Fruit fly (Drosophila melanogaster) whole organism, embryonic: ENCODE measurements around the gene zye.
A peak's percentile ranks its signal among the peaks of the same experiment; 100 is the strongest.

Experiments used
- Abd-B ChIP-seq: fragments of 200-800 bp; sonication (Bioruptor generic); optimal IDR thresholded peaks from 2 replicates; lab custom pipeline; 2018; ENCODE audit warnings: missing biosample characterization, mild to moderate bottlenecking, missing genetic modification characterization, moderate library complexity
- Ada2b ChIP-seq: fragments of 200-800 bp; sonication (Bioruptor generic); IDR thresholded peaks from 2 replicates; pipeline ENCODE4 v1.3.6; 2022; ENCODE audit warnings: missing biosample characterization, missing genetic modification characterization
- B-H1 ChIP-seq: fragments of 200-800 bp; sonication (Bioruptor generic); IDR thresholded peaks from 3 replicates; pipeline ENCODE4 v1.3.6; 2022; ENCODE audit warnings: missing biosample characterization, missing genetic modification characterization
- Bgb ChIP-seq: fragments of 200-800 bp; sonication (Bioruptor generic); IDR thresholded peaks from 2 replicates; pipeline ENCODE4 v1.3.6; 2022; ENCODE audit warnings: missing biosample characterization, missing genetic modification characterization; ENCODE audit not compliant: partially characterized antibody
- Blimp-1 ChIP-seq: fragments of 200-800 bp; sonication (Bioruptor generic); optimal IDR thresholded peaks from 3 replicates; lab custom pipeline; 2018; ENCODE audit warnings: missing biosample characterization, missing genetic modification characterization, mild to moderate bottlenecking, moderate library complexity, missing genetic modification reagents
- CG10543 ChIP-seq: fragments of 200-800 bp; sonication (Bioruptor generic); optimal IDR thresholded peaks from 3 replicates; lab custom pipeline; 2017; ENCODE audit warnings: missing biosample characterization, mild to moderate bottlenecking, missing genetic modification characterization, moderate library complexity
- CG10959 ChIP-seq: fragments of 200-800 bp; sonication (Bioruptor generic); IDR thresholded peaks from 2 replicates; pipeline ENCODE4 v1.3.6; 2022; ENCODE audit warnings: missing biosample characterization, missing genetic modification characterization
- CG13287 ChIP-seq: fragments of 200-800 bp; sonication (Bioruptor generic); IDR thresholded peaks from 2 replicates; pipeline ENCODE4 v1.3.6; 2022; ENCODE audit warnings: missing biosample characterization, missing genetic modification characterization; ENCODE audit not compliant: partially characterized antibody
- CG17802 ChIP-seq: fragments of 200-800 bp; sonication (Bioruptor generic); optimal IDR thresholded peaks from 2 replicates; lab custom pipeline; 2018; ENCODE audit warnings: missing biosample characterization, mild to moderate bottlenecking, missing genetic modification characterization, moderate library complexity
- CG18619 ChIP-seq: fragments of 200-800 bp; sonication (Bioruptor generic); optimal IDR thresholded peaks from 3 replicates; lab custom pipeline; 2017; ENCODE audit warnings: missing biosample characterization, mild to moderate bottlenecking, missing genetic modification characterization
- CG2889 ChIP-seq: fragments of 200-800 bp; sonication (Bioruptor generic); IDR thresholded peaks from 3 replicates; pipeline ENCODE4 v1.3.6; 2022; ENCODE audit warnings: missing biosample characterization, missing genetic modification characterization
- CG30403 ChIP-seq: fragments of 200-800 bp; sonication (Bioruptor generic); optimal IDR thresholded peaks from 3 replicates; lab custom pipeline; 2016; ENCODE audit warnings: missing biosample characterization, missing genetic modification characterization
- CG32767 ChIP-seq: fragments of 200-800 bp; sonication (Bioruptor generic); IDR thresholded peaks from 2 replicates; pipeline ENCODE4 v1.3.6; 2022; ENCODE audit warnings: missing biosample characterization, missing genetic modification characterization
- CG4730 ChIP-seq: fragments of 200-800 bp; sonication (Bioruptor generic); IDR thresholded peaks from 2 replicates; pipeline ENCODE4 v1.3.6; 2022; ENCODE audit warnings: missing biosample characterization, missing genetic modification characterization
- CG4854 ChIP-seq: fragments of 200-800 bp; sonication (Bioruptor generic); optimal IDR thresholded peaks from 2 replicates; lab custom pipeline; 2016; ENCODE audit warnings: missing biosample characterization, missing genetic modification characterization, inconsistent platforms
- CG6654 ChIP-seq: fragments of 200-800 bp; sonication (Bioruptor generic); optimal IDR thresholded peaks from 2 replicates; lab custom pipeline; 2017; ENCODE audit warnings: missing biosample characterization, mild to moderate bottlenecking, missing genetic modification characterization
- CTCF ChIP-seq: fragments of 200-800 bp; sonication (Bioruptor generic); optimal IDR thresholded peaks from 2 replicates; lab custom pipeline; 2017; ENCODE audit warnings: missing biosample characterization, mild to moderate bottlenecking, missing genetic modification characterization, moderate library complexity
- D ChIP-seq, 2 experiments: fragments of 200-800 bp in 1 of 2; fragments of >200 bp in 1 of 2; sonication (Bioruptor generic) in 1 of 2; optimal IDR thresholded peaks; 2 replicates in 1 of 2; 3 replicates in 1 of 2; lab custom pipeline; 2017; ENCODE audit warnings: mild to moderate bottlenecking in 1 of 2, missing biosample characterization in 1 of 2, missing genetic modification characterization in 1 of 2, missing genetic modification reagents in 1 of 2
- Doc2 ChIP-seq: fragments of 200-800 bp; sonication (Bioruptor generic); IDR thresholded peaks from 2 replicates; pipeline ENCODE4 v1.3.6; 2022; ENCODE audit warnings: missing biosample characterization, missing genetic modification characterization
- Hmx ChIP-seq: fragments of 200-800 bp; sonication (Bioruptor generic); optimal IDR thresholded peaks from 2 replicates; lab custom pipeline; 2016; ENCODE audit warnings: missing biosample characterization, missing genetic modification characterization
- Jarid2 ChIP-seq: fragments of 200-800 bp; sonication (Bioruptor generic); optimal IDR thresholded peaks from 3 replicates; lab custom pipeline; 2017; ENCODE audit warnings: mild to moderate bottlenecking, missing biosample characterization, missing genetic modification reagents, missing genetic modification characterization
- Kr ChIP-seq: fragments of 200-800 bp; sonication (Bioruptor generic); optimal IDR thresholded peaks from 2 replicates; lab custom pipeline; 2017; ENCODE audit warnings: missing biosample characterization, mild to moderate bottlenecking, missing genetic modification characterization
- Lim3 ChIP-seq: fragments of 200-800 bp; sonication (Bioruptor generic); IDR thresholded peaks from 2 replicates; pipeline ENCODE4 v1.3.6; 2022; ENCODE audit warnings: missing biosample characterization, missing genetic modification characterization
- Lpt ChIP-seq: fragments of >200 bp; optimal IDR thresholded peaks from 2 replicates; lab custom pipeline; 2018; ENCODE audit warnings: missing biosample characterization, missing genetic modification characterization
- Nf-YB ChIP-seq: fragments of 200-800 bp; sonication (Bioruptor generic); optimal IDR thresholded peaks from 3 replicates; lab custom pipeline; 2019; ENCODE audit warnings: missing biosample characterization, mild to moderate bottlenecking, missing genetic modification characterization, moderate library complexity
- NfI ChIP-seq: fragments of 200-800 bp; sonication (Bioruptor generic); optimal IDR thresholded peaks from 3 replicates; lab custom pipeline; 2018; ENCODE audit warnings: missing biosample characterization, mild to moderate bottlenecking, missing genetic modification characterization, moderate library complexity
- Optix ChIP-seq: fragments of 200-800 bp; sonication (Bioruptor generic); IDR thresholded peaks from 3 replicates; pipeline ENCODE4 v1.3.6; 2022; ENCODE audit warnings: missing biosample characterization, missing genetic modification characterization
- TFAM ChIP-seq: fragments of 200-800 bp; sonication (Bioruptor generic); optimal IDR thresholded peaks from 2 replicates; lab custom pipeline; 2017; ENCODE audit warnings: missing biosample characterization, missing genetic modification characterization, inconsistent platforms
- Vsx1 ChIP-seq: fragments of 200-800 bp; sonication (Bioruptor generic); optimal IDR thresholded peaks from 2 replicates; lab custom pipeline; 2017; ENCODE audit warnings: missing biosample characterization, mild to moderate bottlenecking, missing genetic modification characterization, missing genetic modification reagents
- ap ChIP-seq: fragments of 200-800 bp; sonication (Bioruptor generic); IDR thresholded peaks from 2 replicates; pipeline ENCODE4 v1.3.6; 2022; ENCODE audit warnings: missing biosample characterization, missing genetic modification characterization
- ase ChIP-seq: fragments of 200-800 bp; sonication (Bioruptor generic); IDR thresholded peaks from 3 replicates; pipeline ENCODE4 v1.3.6; 2022; ENCODE audit warnings: missing biosample characterization, missing genetic modification characterization
- bsh ChIP-seq, 2 experiments: fragments of 200-800 bp; sonication (Bioruptor generic); optimal IDR thresholded peaks; 2 replicates each; lab custom pipeline; 2017 to 2018; ENCODE audit warnings: mild to moderate bottlenecking in 2 of 2, missing biosample characterization in 2 of 2, missing genetic modification characterization in 2 of 2, moderate library complexity in 1 of 2
- chif ChIP-seq, 2 experiments: fragments of 200-800 bp; sonication (Bioruptor generic); optimal IDR thresholded peaks; 3 replicates each; lab custom pipeline; 2016; ENCODE audit warnings: missing biosample characterization in 2 of 2, missing genetic modification characterization in 2 of 2
- cwo ChIP-seq: fragments of 200-800 bp; sonication (Bioruptor generic); optimal IDR thresholded peaks from 3 replicates; lab custom pipeline; 2017; ENCODE audit warnings: missing biosample characterization, missing genetic modification characterization, mild to moderate bottlenecking, moderate library complexity, missing genetic modification reagents
- danr ChIP-seq: fragments of 200-800 bp; sonication (Bioruptor generic); IDR thresholded peaks from 2 replicates; pipeline ENCODE4 v1.3.6; 2022; ENCODE audit warnings: missing biosample characterization, missing genetic modification characterization
- dati ChIP-seq: fragments of 200-800 bp; sonication (Bioruptor generic); IDR thresholded peaks from 2 replicates; pipeline ENCODE4 v1.3.6; 2022; ENCODE audit warnings: missing biosample characterization, missing genetic modification characterization
- dimm ChIP-seq: fragments of 200-800 bp; sonication (Bioruptor generic); IDR thresholded peaks from 2 replicates; pipeline ENCODE4 v1.3.6; 2022; ENCODE audit warnings: missing biosample characterization, missing genetic modification characterization
- dysf ChIP-seq: fragments of 200-800 bp; sonication (Bioruptor generic); IDR thresholded peaks from 3 replicates; pipeline ENCODE4 v1.3.6; 2022; ENCODE audit warnings: missing biosample characterization, missing genetic modification characterization
- en ChIP-seq: fragments of 200-800 bp; sonication (Bioruptor generic); optimal IDR thresholded peaks from 2 replicates; lab custom pipeline; 2016; ENCODE audit warnings: missing biosample characterization, missing genetic modification characterization
- inv ChIP-seq: fragments of 200-800 bp; sonication (Bioruptor generic); IDR thresholded peaks from 2 replicates; pipeline ENCODE4 v1.3.6; 2022; ENCODE audit warnings: missing biosample characterization, missing genetic modification characterization; ENCODE audit not compliant: partially characterized antibody
- mam ChIP-seq: fragments of 200-800 bp; sonication (Bioruptor generic); optimal IDR thresholded peaks from 3 replicates; lab custom pipeline; 2016; ENCODE audit warnings: missing biosample characterization, missing genetic modification characterization
- p53 ChIP-seq: fragments of 200-800 bp; sonication (Bioruptor generic); optimal IDR thresholded peaks from 2 replicates; lab custom pipeline; 2016; ENCODE audit warnings: missing biosample characterization, missing genetic modification characterization
- schlank ChIP-seq: fragments of 200-800 bp; sonication (Bioruptor generic); optimal IDR thresholded peaks from 2 replicates; lab custom pipeline; 2018; ENCODE audit warnings: missing biosample characterization, mild to moderate bottlenecking, missing genetic modification characterization
- sd ChIP-seq: fragments of 200-800 bp; sonication (Bioruptor generic); optimal IDR thresholded peaks from 3 replicates; lab custom pipeline; 2018; ENCODE audit warnings: missing biosample characterization, mild to moderate bottlenecking, missing genetic modification characterization, moderate library complexity
- tup ChIP-seq: fragments of 200-800 bp; sonication (Bioruptor generic); optimal IDR thresholded peaks from 2 replicates; lab custom pipeline; 2016; ENCODE audit warnings: missing biosample characterization, mild to moderate bottlenecking, missing genetic modification characterization, moderate library complexity
- unc-4 ChIP-seq: fragments of 200-800 bp; sonication (Bioruptor generic); IDR thresholded peaks from 2 replicates; pipeline ENCODE4 v1.3.6; 2022; ENCODE audit warnings: missing biosample characterization, missing genetic modification characterization; ENCODE audit not compliant: partially characterized antibody
- vvl ChIP-seq: fragments of 200-800 bp; sonication (Bioruptor generic); IDR thresholded peaks from 2 replicates; pipeline ENCODE4 v1.3.6; 2022; ENCODE audit warnings: missing biosample characterization, missing genetic modification characterization
- z ChIP-seq: fragments of 200-800 bp; sonication (Bioruptor generic); IDR thresholded peaks from 3 replicates; pipeline ENCODE4 v1.3.6; 2022; ENCODE audit warnings: missing biosample characterization, missing genetic modification characterization
- zen ChIP-seq: fragments of 200-800 bp; sonication (Bioruptor generic); optimal IDR thresholded peaks from 3 replicates; lab custom pipeline; 2018; ENCODE audit warnings: missing biosample characterization, mild to moderate bottlenecking, missing genetic modification characterization, moderate library complexity
- zfh1 ChIP-seq: fragments of 200-800 bp; sonication (Bioruptor generic); IDR thresholded peaks from 3 replicates; pipeline ENCODE4 v1.3.6; 2022; ENCODE audit warnings: missing biosample characterization, missing genetic modification characterization

Gene zye

dm6 chr3L:20366674-20367372 is 46.6 kb upstream of the zye start, which contains the start of the genes Toll-9 and in (continued):
- TF ChIP-seq unc-4 (GFP tag; lab: Robert Waterston, UW), result no peak
- TF ChIP-seq Nf-YB (GFP tag; lab: Kevin White, UChicago), result no peak
- TF ChIP-seq CG6654 (GFP tag; lab: Kevin White, UChicago), result no peak
- peak; percentile 51 for TF ChIP-seq sd (tag; lab: Kevin White, UChicago)
- TF ChIP-seq CG10543 (GFP tag; lab: Kevin White, UChicago), result no peak
- no peak for TF ChIP-seq CG10959 (GFP tag; lab: Robert Waterston, UW)
- TF ChIP-seq ase (GFP tag; lab: Robert Waterston, UW), result no peak
- no peak for TF ChIP-seq danr (GFP tag; lab: Robert Waterston, UW)
- peak; percentile 98 for TF ChIP-seq z
- TF ChIP-seq mam (GFP tag; lab: Kevin White, UChicago), result no peak
- no peak for TF ChIP-seq dysf (GFP tag; lab: Robert Waterston, UW)
- TF ChIP-seq inv (GFP tag; lab: Robert Waterston, UW), result no peak
- no peak for TF ChIP-seq Abd-B (GFP tag; lab: Kevin White, UChicago)
- no peak for TF ChIP-seq CG4730 (GFP tag; lab: Robert Waterston, UW)
- TF ChIP-seq zfh1 (GFP tag; lab: Robert Waterston, UW), result no peak
- peak; percentile 50 for TF ChIP-seq Jarid2
- no peak for TF ChIP-seq cwo (GFP tag; lab: Kevin White, UChicago)
- no peak for TF ChIP-seq Vsx1 (GFP tag; lab: Kevin White, UChicago)
- peak; percentile 15; the same call in 1 of the 2 replicates for TF ChIP-seq Bgb (GFP tag; lab: Robert Waterston, UW)
- TF ChIP-seq B-H1 (GFP tag; lab: Robert Waterston, UW), result no peak
- no peak for TF ChIP-seq Lpt (GFP tag; lab: Kevin White, UChicago)
- 0 out of 2 replicates have a peak, but pooled peaks have one; percentile 10 for TF ChIP-seq vvl (GFP tag; lab: Robert Waterston, UW)
- TF ChIP-seq Hmx (GFP tag; lab: Kevin White, UChicago), result no peak
- no peak for TF ChIP-seq Ada2b (GFP tag; lab: Robert Waterston, UW)
- TF ChIP-seq Doc2 (GFP tag; lab: Robert Waterston, UW), result no peak
- no peak for TF ChIP-seq CG17802
- no peak for TF ChIP-seq schlank (tag; lab: Kevin White, UChicago)
- no peak for TF ChIP-seq CG32767
- no peak for TF ChIP-seq Kr (GFP tag; lab: Kevin White, UChicago)
- no peak for TF ChIP-seq en (GFP tag; lab: Kevin White, UChicago)
- no peak for TF ChIP-seq TFAM (GFP tag; lab: Kevin White, UChicago)
- TF ChIP-seq NfI (GFP tag; lab: Kevin White, UChicago), result no peak
- TF ChIP-seq CTCF, result no peak
- TF ChIP-seq CG2889 (GFP tag; lab: Robert Waterston, UW), result no peak
- no peak for TF ChIP-seq p53 (GFP tag; lab: Kevin White, UChicago)
- TF ChIP-seq dimm (GFP tag; lab: Robert Waterston, UW), result no peak
- TF ChIP-seq tup (GFP tag; lab: Kevin White, UChicago), result no peak
- no peak for TF ChIP-seq CG13287 (GFP tag; lab: Robert Waterston, UW)
- no peak for TF ChIP-seq chif (GFP tag; optimal IDR thresholded peaks at IDR 0.05; lab: Kevin White, UChicago)
- TF ChIP-seq CG18619, result no peak
- no peak for TF ChIP-seq dati (GFP tag; lab: Robert Waterston, UW)
- no peak for TF ChIP-seq Blimp-1
- TF ChIP-seq zen, result no peak
- TF ChIP-seq ap (GFP tag; lab: Robert Waterston, UW), result no peak
- no peak for TF ChIP-seq Lim3
- TF ChIP-seq bsh (GFP tag; optimal IDR thresholded peaks at IDR 0.05; lab: Kevin White, UChicago), result no peak
- no peak for TF ChIP-seq D (optimal IDR thresholded peaks at IDR 0.05; lab: Kevin White, UChicago)
- no peak for TF ChIP-seq D (GFP tag; optimal IDR thresholded peaks at IDR 0.05; lab: Kevin White, UChicago)
- TF ChIP-seq CG4854 (GFP tag; lab: Kevin White, UChicago), result no peak
- TF ChIP-seq Optix (GFP tag; lab: Robert Waterston, UW), result no peak
- no peak for TF ChIP-seq CG30403 (GFP tag; lab: Kevin White, UChicago)
